Fruit fly (Drosophila melanogaster) whole organism: ENCODE results near the gene Argk1.

Source experiments
- CG8478 ChIP-seq: fragments of >200 bp; optimal IDR thresholded peaks from 2 replicates; lab custom pipeline; 2018; ENCODE audit warnings: inconsistent platforms
- Dll ChIP-seq: fragments of >200 bp; optimal IDR thresholded peaks from 2 replicates; lab custom pipeline; 2017
- pan ChIP-seq: fragments of >200 bp; optimal IDR thresholded peaks from 2 replicates; lab custom pipeline; 2017
- psq ChIP-seq: fragments of >200 bp; optimal IDR thresholded peaks from 2 replicates; lab custom pipeline; 2017
- usp ChIP-seq: fragments of >200 bp; optimal IDR thresholded peaks from 2 replicates; lab custom pipeline; 2017; ENCODE audit warnings: missing biosample characterization, missing genetic modification characterization, mixed read lengths

- no peak for TF ChIP-seq pan
- TF ChIP-seq CG8478 (lab: Kevin White, UChicago) = no peak
- TF ChIP-seq psq = no peak
- TF ChIP-seq Dll (lab: Kevin White, UChicago) = no peak
- TF ChIP-seq usp = no peak
These were observed 2.2 kb downstream of the Argk1 start for dm6 chr3L:9063607-9064006.
